Worm (Caenorhabditis elegans) whole organism, L1 larva: ENCODE measurements around the gene cdc-73.

Experiments
- C04F5.9 ChIP-seq: sonication (generic microtip); optimal IDR thresholded peaks from 2 replicates; lab custom pipeline; 2016; ENCODE audit warnings: missing genetic modification characterization, missing compliant biosample characterization
- C16A3.4 ChIP-seq: fragments of 150-350 bp; optimal IDR thresholded peaks from 2 replicates; lab custom pipeline; 2014; ENCODE audit warnings: missing biosample characterization, missing genetic modification characterization
- F16B12.6 ChIP-seq: fragments of 150-350 bp; optimal IDR thresholded peaks from 2 replicates; lab custom pipeline; 2014; ENCODE audit warnings: missing biosample characterization, missing genetic modification characterization
- alr-1 ChIP-seq: fragments of 200-800 bp; sonication (Bioruptor generic); optimal IDR thresholded peaks from 2 replicates; lab custom pipeline; 2018; ENCODE audit warnings: borderline replicate concordance, mild to moderate bottlenecking, missing genetic modification characterization, missing compliant biosample characterization
- ceh-82 ChIP-seq, 3 experiments: fragments of 150-350 bp in 1 of 3; sonication (generic microtip) in 2 of 3; optimal IDR thresholded peaks; 2 replicates each; lab custom pipeline; 2014 to 2017; ENCODE audit warnings: missing biosample characterization in 3 of 3, missing genetic modification characterization in 3 of 3
- dpl-1 ChIP-seq, 3 experiments: fragments of 150-350 bp in 2 of 3; sonication (generic microtip) in 1 of 3; optimal IDR thresholded peaks; 2 replicates each; lab custom pipeline; 2014 to 2017; ENCODE audit warnings: missing biosample characterization in 3 of 3, missing genetic modification characterization in 3 of 3, missing genetic modification reagents in 3 of 3
- efl-1 ChIP-seq, 4 experiments: fragments of 150-350 bp; optimal IDR thresholded peaks in 3 of 4; peaks in 1 of 4; 1 replicate in 1 of 4; 2 replicates in 3 of 4; lab custom pipeline; 2014; ENCODE audit warnings: missing biosample characterization in 2 of 4, missing genetic modification characterization in 2 of 4, missing genetic modification reagents in 2 of 4
- efl-3 ChIP-seq: fragments of 200-800 bp; sonication (Bioruptor generic); optimal IDR thresholded peaks from 2 replicates; lab custom pipeline; 2018; ENCODE audit warnings: mild to moderate bottlenecking, missing genetic modification characterization, missing compliant biosample characterization
- egl-27 ChIP-seq, 2 experiments: fragments of 150-350 bp in 1 of 2; sonication (generic microtip); optimal IDR thresholded peaks; 3 replicates each; lab custom pipeline; 2017 to 2018; ENCODE audit warnings: missing biosample characterization in 2 of 2, missing genetic modification characterization in 2 of 2, missing genetic modification reagents in 2 of 2
- elt-3 ChIP-seq, 6 experiments: fragments of 150-350 bp in 1 of 6; sonication (generic microtip); optimal IDR thresholded peaks; 2 replicates each; lab custom pipeline; 2017 to 2018; ENCODE audit warnings: missing biosample characterization in 6 of 6, missing genetic modification characterization in 6 of 6, inconsistent platforms in 1 of 6
- fkh-4 ChIP-seq: sonication (generic microtip); optimal IDR thresholded peaks from 2 replicates; lab custom pipeline; 2016; ENCODE audit warnings: missing compliant biosample characterization, missing genetic modification characterization, borderline replicate concordance
- fkh-8 ChIP-seq: sonication (generic microtip); optimal IDR thresholded peaks from 2 replicates; lab custom pipeline; 2016; ENCODE audit warnings: mild to moderate bottlenecking, missing genetic modification characterization, missing compliant biosample characterization
- fos-1 ChIP-seq: fragments of 150-350 bp; optimal IDR thresholded peaks from 2 replicates; lab custom pipeline; 2014; ENCODE audit warnings: missing biosample characterization, missing genetic modification characterization
- hlh-17 ChIP-seq: fragments of 200-800 bp; sonication (Bioruptor generic); optimal IDR thresholded peaks from 2 replicates; lab custom pipeline; 2018; ENCODE audit warnings: missing genetic modification characterization, mild to moderate bottlenecking, missing compliant biosample characterization, moderate library complexity, borderline replicate concordance
- hlh-4 ChIP-seq: sonication (generic microtip); optimal IDR thresholded peaks from 2 replicates; lab custom pipeline; 2016; ENCODE audit warnings: mild to moderate bottlenecking, missing genetic modification characterization, missing compliant biosample characterization
- isw-1 ChIP-seq: fragments of 200-800 bp; sonication (Bioruptor generic); IDR thresholded peaks from 2 replicates; pipeline ENCODE4 v1.3.6; 2022; ENCODE audit warnings: missing genetic modification characterization, missing compliant biosample characterization
- lin-14 ChIP-seq: fragments of 200-800 bp; sonication (Bioruptor generic); optimal IDR thresholded peaks from 2 replicates; lab custom pipeline; 2018; ENCODE audit warnings: mild to moderate bottlenecking, missing genetic modification characterization, moderate library complexity, missing compliant biosample characterization
- lin-15B ChIP-seq: fragments of 150-350 bp; sonication (generic microtip); optimal IDR thresholded peaks from 3 replicates; lab custom pipeline; 2014; ENCODE audit warnings: missing biosample characterization, missing genetic modification characterization
- lin-35 ChIP-seq, 2 experiments: fragments of 150-350 bp; optimal IDR thresholded peaks; 2 replicates each; lab custom pipeline; 2014; ENCODE audit warnings: missing biosample characterization in 2 of 2, missing genetic modification characterization in 2 of 2, missing genetic modification reagents in 2 of 2
- lin-39 ChIP-seq: fragments of 150-350 bp; optimal IDR thresholded peaks from 2 replicates; lab custom pipeline; 2014; ENCODE audit warnings: missing biosample characterization, missing genetic modification reagents, missing genetic modification characterization
- lir-3 ChIP-seq: sonication (generic microtip); optimal IDR thresholded peaks from 2 replicates; lab custom pipeline; 2016; ENCODE audit warnings: mild to moderate bottlenecking, missing genetic modification characterization, moderate library complexity, missing compliant biosample characterization; ENCODE audit not compliant: poor library complexity
- lsy-2 ChIP-seq, 2 experiments: fragments of 150-350 bp; optimal IDR thresholded peaks; 2 replicates each; lab custom pipeline; 2014; ENCODE audit warnings: missing biosample characterization in 2 of 2, missing genetic modification characterization in 2 of 2
- mef-2 ChIP-seq: fragments of 150-350 bp; optimal IDR thresholded peaks from 2 replicates; lab custom pipeline; 2014; ENCODE audit warnings: missing biosample characterization, missing genetic modification characterization
- nhr-19 ChIP-seq: fragments of 200-800 bp; sonication (Bioruptor generic); conservative IDR thresholded peaks from 2 replicates; pipeline ENCODE4 v1.3.6; 2022; ENCODE audit warnings: missing genetic modification characterization, missing compliant biosample characterization
- nhr-20 ChIP-seq: sonication (generic microtip); optimal IDR thresholded peaks from 2 replicates; lab custom pipeline; 2016; ENCODE audit warnings: mild to moderate bottlenecking, missing genetic modification characterization, missing compliant biosample characterization
- nhr-237 ChIP-seq: fragments of 150-350 bp; optimal IDR thresholded peaks from 2 replicates; lab custom pipeline; 2014; ENCODE audit warnings: missing biosample characterization, missing genetic modification characterization
- nhr-28 ChIP-seq: fragments of 150-350 bp; optimal IDR thresholded peaks from 2 replicates; lab custom pipeline; 2014; ENCODE audit warnings: missing biosample characterization, missing genetic modification characterization
- nhr-47 ChIP-seq: sonication (generic microtip); optimal IDR thresholded peaks from 2 replicates; lab custom pipeline; 2016; ENCODE audit warnings: mild to moderate bottlenecking, missing genetic modification characterization, moderate library complexity, missing compliant biosample characterization
- nhr-77 ChIP-seq: fragments of 150-350 bp; optimal IDR thresholded peaks from 2 replicates; lab custom pipeline; 2014; ENCODE audit warnings: missing biosample characterization, missing genetic modification characterization
- nhr-84 ChIP-seq: sonication (generic microtip); optimal IDR thresholded peaks from 2 replicates; lab custom pipeline; 2017; ENCODE audit warnings: missing biosample characterization, missing genetic modification characterization
- nhr-90 ChIP-seq: sonication (generic microtip); optimal IDR thresholded peaks from 2 replicates; lab custom pipeline; 2016; ENCODE audit warnings: mild to moderate bottlenecking, missing genetic modification characterization, missing compliant biosample characterization; ENCODE audit not compliant: poor library complexity
- pqm-1 ChIP-seq: sonication (generic microtip); optimal IDR thresholded peaks from 3 replicates; lab custom pipeline; 2017; ENCODE audit warnings: missing biosample characterization, missing genetic modification characterization
- rnt-1 ChIP-seq: sonication (generic microtip); optimal IDR thresholded peaks from 2 replicates; lab custom pipeline; 2016; ENCODE audit warnings: mild to moderate bottlenecking, missing genetic modification characterization, moderate library complexity, missing compliant biosample characterization
- sptf-1 ChIP-seq: fragments of 150-350 bp; optimal IDR thresholded peaks from 2 replicates; lab custom pipeline; 2014; ENCODE audit warnings: missing biosample characterization, missing genetic modification characterization
- sup-37 ChIP-seq: fragments of 200-800 bp; sonication (Bioruptor generic); optimal IDR thresholded peaks from 2 replicates; lab custom pipeline; 2018; ENCODE audit warnings: mild to moderate bottlenecking, missing genetic modification characterization, missing compliant biosample characterization
- tlp-1 ChIP-seq: fragments of 150-350 bp; optimal IDR thresholded peaks from 2 replicates; lab custom pipeline; 2014; ENCODE audit warnings: missing biosample characterization, missing genetic modification characterization
- unc-30 ChIP-seq: sonication (generic microtip); optimal IDR thresholded peaks from 2 replicates; lab custom pipeline; 2017; ENCODE audit warnings: missing biosample characterization, missing genetic modification characterization
- unc-62 ChIP-seq: fragments of 150-350 bp; optimal IDR thresholded peaks from 2 replicates; lab custom pipeline; 2014; ENCODE audit warnings: missing biosample characterization, missing genetic modification reagents, missing genetic modification characterization
- unc-86 ChIP-seq: sonication (generic microtip); optimal IDR thresholded peaks from 2 replicates; lab custom pipeline; 2016; ENCODE audit warnings: missing genetic modification characterization, missing compliant biosample characterization
- xbp-1 ChIP-seq: sonication (generic microtip); optimal IDR thresholded peaks from 2 replicates; lab custom pipeline; 2016; ENCODE audit warnings: missing genetic modification characterization, missing compliant biosample characterization
- zag-1 ChIP-seq: fragments of 150-350 bp; optimal IDR thresholded peaks from 2 replicates; lab custom pipeline; 2014; ENCODE audit warnings: missing biosample characterization, missing genetic modification characterization
- zip-4 ChIP-seq: fragments of 200-800 bp; sonication (Bioruptor generic); optimal IDR thresholded peaks from 2 replicates; lab custom pipeline; 2018; ENCODE audit warnings: mild to moderate bottlenecking, missing genetic modification characterization, moderate library complexity, missing compliant biosample characterization
- ztf-11 ChIP-seq, 2 experiments: sonication (generic microtip); optimal IDR thresholded peaks; 2 replicates each; lab custom pipeline; 2016 to 2017; ENCODE audit warnings: missing genetic modification characterization in 2 of 2, missing biosample characterization in 1 of 2, missing compliant biosample characterization in 1 of 2

cdc-73 gene

ce11 chrIV:4068480-4068879, 26.1 kb downstream of the cdc-73 start, which contains the start of gene fbxb-55 (continued):
- TF ChIP-seq fkh-4, result no peak
- TF ChIP-seq lin-15B (tag; lab: Kevin White, UChicago), result no peak
- TF ChIP-seq tlp-1, result no peak

ce11 chrIV:4070810-4071209, 28.4 kb downstream of the cdc-73 start:
- TF ChIP-seq hlh-17 (GFP tag; lab: Kevin White, UChicago), result no peak
- no peak for TF ChIP-seq unc-30 (tag; lab: Kevin White, UChicago)
- TF ChIP-seq ztf-11 (tag; optimal IDR thresholded peaks at IDR 0.05; lab: Kevin White, UChicago), result no peak
- TF ChIP-seq isw-1, result no peak
- no peak for TF ChIP-seq nhr-237 (tag; lab: Kevin White, UChicago)
- no peak for TF ChIP-seq hlh-4 (tag; lab: Kevin White, UChicago)
- TF ChIP-seq nhr-19 (GFP tag; lab: Robert Waterston, UW), result no peak
- TF ChIP-seq C04F5.9 (tag; lab: Kevin White, UChicago), result no peak
- no peak for TF ChIP-seq nhr-90 (tag; lab: Kevin White, UChicago)
- no peak for TF ChIP-seq dpl-1 (GFP tag; optimal IDR thresholded peaks at IDR 0.05; lab: Kevin White, UChicago)
- no peak for TF ChIP-seq mef-2 (tag; lab: Kevin White, UChicago)
- no peak for TF ChIP-seq fos-1 (tag; lab: Kevin White, UChicago)
- no peak for TF ChIP-seq sptf-1 (tag; lab: Kevin White, UChicago)
- no peak for TF ChIP-seq lin-35 (GFP tag; optimal IDR thresholded peaks at IDR 0.05; lab: Kevin White, UChicago)
- no peak for TF ChIP-seq efl-1 (optimal IDR thresholded peaks at IDR 0.05; lab: Kevin White, UChicago)
- TF ChIP-seq efl-1 (GFP tag; optimal IDR thresholded peaks at IDR 0.05 in 1 of 2; lab: Kevin White, UChicago), result no peak

ce11 chrIV:4072027-4072426, 29.7 kb downstream of the cdc-73 start, which contains the start of gene pqn-75:
Gene pqn-75 (plus strand): TSS chrIV:4072327.
- TF ChIP-seq F16B12.6 (tag; lab: Kevin White, UChicago), result no peak
- TF ChIP-seq lin-14 (GFP tag; lab: Kevin White, UChicago), result no peak
- no peak for TF ChIP-seq pqm-1
- no peak for TF ChIP-seq nhr-19 (GFP tag; lab: Robert Waterston, UW)
- TF ChIP-seq elt-3 (tag; optimal IDR thresholded peaks at IDR 0.05; lab: Kevin White, UChicago), result no peak
- no peak for TF ChIP-seq C04F5.9 (tag; lab: Kevin White, UChicago)
- TF ChIP-seq hlh-4 (tag; lab: Kevin White, UChicago), result no peak
- no peak for TF ChIP-seq nhr-20 (tag; lab: Kevin White, UChicago)
- TF ChIP-seq ceh-82 (tag; optimal IDR thresholded peaks at IDR 0.05; lab: Kevin White, UChicago), result no peak
- TF ChIP-seq C16A3.4 (tag; lab: Kevin White, UChicago), result no peak
- TF ChIP-seq sup-37 (GFP tag; lab: Kevin White, UChicago), result no peak
- TF ChIP-seq nhr-237 (tag; lab: Kevin White, UChicago), result no peak
- no peak for TF ChIP-seq xbp-1 (tag; lab: Kevin White, UChicago)
- TF ChIP-seq unc-86 (tag; lab: Kevin White, UChicago), result no peak
- TF ChIP-seq sptf-1 (tag; lab: Kevin White, UChicago), result no peak
- no peak for TF ChIP-seq nhr-47 (tag; lab: Kevin White, UChicago)
- no peak for TF ChIP-seq nhr-84 (tag; lab: Kevin White, UChicago)
- no peak for TF ChIP-seq fkh-8 (tag; lab: Kevin White, UChicago)
- TF ChIP-seq lsy-2 (tag; optimal IDR thresholded peaks at IDR 0.05; lab: Kevin White, UChicago), result no peak
- TF ChIP-seq lin-39, result no peak

- TF ChIP-seq dpl-1 (GFP tag; optimal IDR thresholded peaks at IDR 0.05; lab: Kevin White, UChicago) (no peak), lir-3 (no peak), nhr-28 (no peak), alr-1 (tag; lab: Kevin White, UChicago) (no peak), lin-14 (GFP tag; lab: Kevin White, UChicago) (no peak), zip-4 (GFP tag; lab: Kevin White, UChicago) (no peak), rnt-1 (tag; lab: Kevin White, UChicago) (no peak), nhr-20 (tag; lab: Kevin White, UChicago) (no peak), fkh-4 (no peak), nhr-77 (no peak), pqm-1 (no peak), efl-3 (GFP tag; lab: Kevin White, UChicago) (no peak), tlp-1 (no peak), isw-1 (no peak), egl-27 (tag; optimal IDR thresholded peaks at IDR 0.05; lab: Kevin White, UChicago) (no peak), zag-1 (tag; lab: Kevin White, UChicago) (no peak), unc-62 (GFP tag; lab: Kevin White, UChicago) (no peak), sup-37 (GFP tag; lab: Kevin White, UChicago) (no peak)
Measured at ce11 chrIV:4074610-4075009, 32.2 kb downstream of the cdc-73 start, which contains the start of gene W03D2.9. Gene W03D2.9 (minus strand): TSS chrIV:4074710.
